Worm (Caenorhabditis elegans): ENCODE measurements around the gene Y64H9A.2.

Y64H9A.2 gene

DNA sequence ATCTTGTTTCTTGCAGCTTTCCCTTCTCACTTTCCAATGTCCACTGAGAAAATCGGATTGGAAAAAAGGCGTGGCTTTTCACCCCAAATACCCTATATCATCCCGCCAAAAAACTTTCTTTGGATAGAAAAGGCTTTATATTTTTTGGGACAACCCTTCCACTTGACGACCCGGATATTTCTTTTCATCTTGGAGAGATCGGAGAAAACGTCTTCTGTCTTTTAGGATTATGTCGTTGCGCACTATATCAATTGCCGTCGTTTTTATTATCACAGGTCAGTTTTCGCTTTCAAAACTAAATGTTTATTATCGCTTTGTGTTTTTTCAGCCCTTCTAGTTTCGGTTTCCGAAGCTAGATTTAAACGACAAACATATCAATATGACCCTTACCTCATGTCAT is at the start of gene Y64H9A.2:
Gene Y64H9A.2 (plus strand): TSS at position 90 of the 400 bp plus-strand sequence.
- TF ChIP-seq hmg-4 (GFP tag; optimal IDR thresholded peaks at IDR 0.05): no peak
- no peak for TF ChIP-seq B0310.2 (tag; optimal IDR thresholded peaks at IDR 0.05)
- TF ChIP-seq scrt-1 (GFP tag; IDR thresholded peaks at IDR 0.05): no peak
- TF ChIP-seq tbx-11 (GFP tag; IDR thresholded peaks at IDR 0.05): no peak
- no peak for TF ChIP-seq ceh-13 (GFP tag; optimal IDR thresholded peaks at IDR 0.05)
- TF ChIP-seq tbx-37 (GFP tag; conservative IDR thresholded peaks at IDR 0.05): no peak
- no peak for TF ChIP-seq F13C5.2 (tag; optimal IDR thresholded peaks at IDR 0.05)
- no peak for TF ChIP-seq ets-7 (tag; optimal IDR thresholded peaks at IDR 0.05)
- TF ChIP-seq tra-4 (tag; optimal IDR thresholded peaks at IDR 0.05): no peak
- no peak for TF ChIP-seq ceh-36 (tag; optimal IDR thresholded peaks at IDR 0.05)
- no peak for TF ChIP-seq flt-1 (GFP tag; IDR thresholded peaks at IDR 0.05)
- TF ChIP-seq pes-1 (GFP tag; IDR thresholded peaks at IDR 0.05): no peak
- TF ChIP-seq hmbx-1 (tag; optimal IDR thresholded peaks at IDR 0.05): no peak

DNA sequence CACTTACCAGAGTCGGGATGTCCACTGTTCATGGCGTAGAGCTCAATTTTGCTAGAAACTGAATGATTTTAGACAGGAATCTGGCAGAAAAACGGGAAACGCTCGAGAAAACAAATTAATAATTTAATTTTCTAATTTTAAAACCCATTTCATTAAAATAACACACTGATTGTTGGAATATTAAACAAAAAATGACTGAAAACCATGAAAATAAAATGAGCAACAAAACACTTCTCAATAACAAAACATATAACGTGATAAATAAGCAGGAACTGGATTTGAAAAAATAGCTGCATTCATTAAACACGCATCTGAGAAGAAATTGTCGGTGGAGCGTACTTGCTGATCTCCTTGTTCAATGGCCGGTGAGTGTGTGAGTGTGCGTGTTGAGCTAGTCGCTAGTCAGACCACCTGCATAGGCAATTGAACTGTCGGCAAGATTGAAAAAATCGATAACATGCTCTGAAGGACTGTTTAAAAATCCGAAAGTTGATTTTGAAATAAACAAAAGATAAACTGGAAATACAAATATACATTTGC is 46.2 kb upstream of the Y64H9A.2 start, which contains the start of gene ZC8.6:
Gene ZC8.6 (minus strand): TSS at position 51 of the 540 bp plus-strand sequence.
- no peak for TF ChIP-seq scrt-1 (GFP tag; IDR thresholded peaks at IDR 0.05)
- TF ChIP-seq hmg-4 (GFP tag; optimal IDR thresholded peaks at IDR 0.05): peak; percentile 1
- no peak for TF ChIP-seq ets-7 (tag; optimal IDR thresholded peaks at IDR 0.05)
- no peak for TF ChIP-seq hmbx-1 (tag; optimal IDR thresholded peaks at IDR 0.05)

DNA sequence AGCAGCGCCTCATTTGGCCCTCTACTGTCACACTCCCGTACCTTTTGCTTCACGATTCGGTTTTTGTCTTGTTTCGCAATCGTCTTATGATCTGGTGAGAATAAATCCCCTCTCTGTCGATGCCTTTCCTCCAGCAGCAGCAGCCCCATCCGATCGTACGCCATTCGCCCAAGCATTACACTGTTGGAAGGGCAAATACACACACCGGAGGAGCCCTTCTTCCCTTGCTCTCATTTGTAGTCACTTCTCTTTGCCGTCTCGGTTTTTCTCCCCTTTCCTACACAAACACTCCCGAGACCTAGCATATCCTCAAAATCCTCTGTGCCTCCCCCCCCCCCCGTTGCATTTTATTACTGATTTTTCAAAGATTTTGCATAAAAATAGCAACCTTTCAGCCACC is 44.9 kb upstream of the Y64H9A.2 start, which contains the start of gene set-30:
Gene set-30 (plus strand): TSS at position 396 of the 400 bp plus-strand sequence.
- TF ChIP-seq hmg-4 (GFP tag; optimal IDR thresholded peaks at IDR 0.05): peak; percentile 52
- no peak for TF ChIP-seq ets-7 (tag; optimal IDR thresholded peaks at IDR 0.05)

DNA sequence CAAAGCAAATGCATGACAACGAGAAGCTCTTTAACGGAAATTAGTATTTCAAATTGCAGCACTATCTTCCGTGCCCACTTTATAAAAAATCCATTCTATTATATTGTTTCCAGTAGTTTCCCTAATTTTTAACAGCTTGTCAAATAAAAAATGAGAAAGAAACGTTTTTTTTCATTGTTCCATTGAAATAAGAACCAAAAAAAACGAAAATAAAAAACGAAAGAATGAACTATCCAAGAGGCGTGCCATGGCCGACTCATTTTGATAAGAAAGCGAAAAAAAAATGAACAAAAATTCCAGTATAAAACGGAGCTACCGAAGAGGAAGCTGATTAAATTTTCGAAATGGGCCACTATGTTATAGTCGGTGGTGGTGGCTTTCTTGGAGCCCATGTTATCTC is 38.8 kb upstream of the Y64H9A.2 start, which contains the start of gene hsd-2:
Gene hsd-2 (plus strand): TSS at position 301 of the 400 bp plus-strand sequence.
- TF ChIP-seq ceh-36 (tag; optimal IDR thresholded peaks at IDR 0.05): no peak
- TF ChIP-seq hnd-1 (tag; optimal IDR thresholded peaks at IDR 0.05): no peak

DNA sequence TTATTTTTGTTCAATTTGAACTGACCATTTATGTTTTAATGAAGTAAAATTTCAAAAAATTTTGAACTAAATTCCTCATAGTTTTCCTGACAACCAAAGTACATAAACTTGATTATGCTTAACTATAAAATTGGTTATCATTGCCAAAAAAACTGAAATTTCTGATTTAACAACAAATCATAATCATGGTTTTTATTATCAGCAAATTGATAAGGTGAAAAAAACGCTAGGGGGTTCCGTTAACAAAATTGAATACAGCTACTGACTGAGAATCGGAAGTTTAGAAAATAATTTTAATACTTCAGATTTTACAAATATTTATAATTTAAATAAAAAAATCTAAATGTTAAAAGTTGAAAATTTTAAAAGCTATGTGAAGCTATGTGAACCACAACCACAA is 36.8 kb upstream of the Y64H9A.2 start:
- TF ChIP-seq flt-1 (GFP tag; IDR thresholded peaks at IDR 0.05) (no peak), B0310.2 (tag; optimal IDR thresholded peaks at IDR 0.05) (no peak), hmbx-1 (tag; optimal IDR thresholded peaks at IDR 0.05) (no peak), ets-7 (tag; optimal IDR thresholded peaks at IDR 0.05) (no peak), tbx-11 (GFP tag; IDR thresholded peaks at IDR 0.05) (no peak), tra-4 (tag; optimal IDR thresholded peaks at IDR 0.05) (no peak), hmg-4 (GFP tag; optimal IDR thresholded peaks at IDR 0.05) (no peak), tbx-37 (GFP tag; conservative IDR thresholded peaks at IDR 0.05) (no peak), ceh-36 (tag; optimal IDR thresholded peaks at IDR 0.05) (no peak), aly-1 (tag; optimal IDR thresholded peaks at IDR 0.05) (no peak), pes-1 (GFP tag; IDR thresholded peaks at IDR 0.05) (no peak), ama-1 (optimal IDR thresholded peaks at IDR 0.05) (no peak), F13C5.2 (tag; optimal IDR thresholded peaks at IDR 0.05) (no peak)

DNA sequence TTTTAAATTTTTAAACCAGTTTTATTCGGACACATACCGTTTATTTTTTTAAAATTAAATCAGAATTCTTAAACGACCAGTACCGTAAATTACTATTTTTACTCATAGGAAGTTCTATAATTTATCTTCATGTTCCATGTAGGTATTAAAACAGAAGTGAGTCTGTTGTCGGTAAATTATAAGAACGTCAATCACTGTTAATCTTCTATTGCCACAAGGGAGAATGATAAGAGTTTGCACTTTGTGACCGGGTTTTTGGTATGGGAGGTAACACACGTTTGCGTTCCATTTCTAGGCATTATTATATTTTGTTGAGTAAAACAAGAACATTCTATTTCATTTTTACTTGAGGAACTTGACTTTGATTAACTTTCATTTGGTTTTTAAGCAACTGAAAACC is 34.8 kb upstream of the Y64H9A.2 start, which contains the start of gene hsd-3:
Gene hsd-3 (plus strand): TSS at position 301 of the 400 bp plus-strand sequence.
- TF ChIP-seq ets-7 (tag; optimal IDR thresholded peaks at IDR 0.05) (no peak), B0310.2 (tag; optimal IDR thresholded peaks at IDR 0.05) (no peak), ama-1 (optimal IDR thresholded peaks at IDR 0.05) (no peak), hnd-1 (tag; optimal IDR thresholded peaks at IDR 0.05) (no peak)

DNA sequence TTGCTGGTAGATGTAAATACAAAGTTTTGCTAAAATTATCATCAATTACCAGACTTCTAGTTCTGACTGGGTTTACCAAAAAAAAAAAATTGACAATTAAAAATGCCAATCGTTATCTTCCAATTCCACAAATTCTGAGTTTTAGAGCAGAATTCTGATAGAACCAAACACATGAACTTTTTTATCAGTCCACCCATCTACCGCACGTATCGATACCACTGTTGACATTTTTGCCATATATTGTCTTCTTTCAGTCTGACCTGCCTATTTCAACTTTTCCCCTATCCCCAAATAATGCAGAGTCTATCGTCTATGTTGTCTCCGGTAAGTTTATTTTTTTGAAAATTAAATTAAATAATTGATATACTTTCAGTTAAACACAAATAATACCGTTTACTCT is 29.9 kb upstream of the Y64H9A.2 start, which contains the start of gene ZC449.7:
Gene ZC449.7 (plus strand): TSS at position 249 of the 400 bp plus-strand sequence.
- TF ChIP-seq sea-1 (GFP tag; conservative IDR thresholded peaks at IDR 0.05): no peak
- TF ChIP-seq B0310.2 (tag; optimal IDR thresholded peaks at IDR 0.05): no peak
- no peak for TF ChIP-seq ets-7 (tag; optimal IDR thresholded peaks at IDR 0.05)
- no peak for TF ChIP-seq ama-1 (optimal IDR thresholded peaks at IDR 0.05)
- no peak for TF ChIP-seq hmbx-1 (tag; optimal IDR thresholded peaks at IDR 0.05)
- TF ChIP-seq flt-1 (GFP tag; IDR thresholded peaks at IDR 0.05): no peak
- no peak for TF ChIP-seq hnd-1 (tag; optimal IDR thresholded peaks at IDR 0.05)
- no peak for TF ChIP-seq ceh-36 (tag; optimal IDR thresholded peaks at IDR 0.05)
- TF ChIP-seq tbx-11 (GFP tag; IDR thresholded peaks at IDR 0.05): no peak
- no peak for TF ChIP-seq tra-4 (tag; optimal IDR thresholded peaks at IDR 0.05)
- no peak for TF ChIP-seq scrt-1 (GFP tag; IDR thresholded peaks at IDR 0.05)
- TF ChIP-seq aly-1 (tag; optimal IDR thresholded peaks at IDR 0.05): no peak

DNA sequence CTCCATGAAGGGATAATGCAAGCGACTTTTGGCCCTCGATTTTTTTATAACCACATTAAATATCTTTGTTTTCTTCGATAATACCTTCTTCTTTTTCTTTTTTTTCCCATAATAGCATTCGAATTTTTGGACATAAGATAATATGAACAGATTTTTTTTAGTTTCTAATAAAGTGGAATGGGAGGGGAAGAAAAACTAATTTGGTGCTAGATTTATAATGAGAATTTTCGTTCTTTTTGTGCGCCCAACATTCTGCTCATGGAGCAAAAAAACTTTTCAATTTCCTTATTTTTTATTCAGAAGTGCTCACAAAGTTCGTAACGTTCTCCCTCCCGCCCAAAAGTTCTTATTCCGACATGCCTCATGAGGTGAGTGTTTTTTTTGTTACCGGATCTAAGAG is 28.0 kb upstream of the Y64H9A.2 start, which contains the start of gene ZC449.8:
Gene ZC449.8 (plus strand): TSS at position 301 of the 400 bp plus-strand sequence.
- TF ChIP-seq ets-7 (tag; optimal IDR thresholded peaks at IDR 0.05) (no peak), sea-1 (GFP tag; conservative IDR thresholded peaks at IDR 0.05) (no peak), ceh-36 (tag; optimal IDR thresholded peaks at IDR 0.05) (no peak), F13C5.2 (tag; optimal IDR thresholded peaks at IDR 0.05) (no peak), scrt-1 (GFP tag; IDR thresholded peaks at IDR 0.05) (no peak), hnd-1 (tag; optimal IDR thresholded peaks at IDR 0.05) (no peak)

DNA sequence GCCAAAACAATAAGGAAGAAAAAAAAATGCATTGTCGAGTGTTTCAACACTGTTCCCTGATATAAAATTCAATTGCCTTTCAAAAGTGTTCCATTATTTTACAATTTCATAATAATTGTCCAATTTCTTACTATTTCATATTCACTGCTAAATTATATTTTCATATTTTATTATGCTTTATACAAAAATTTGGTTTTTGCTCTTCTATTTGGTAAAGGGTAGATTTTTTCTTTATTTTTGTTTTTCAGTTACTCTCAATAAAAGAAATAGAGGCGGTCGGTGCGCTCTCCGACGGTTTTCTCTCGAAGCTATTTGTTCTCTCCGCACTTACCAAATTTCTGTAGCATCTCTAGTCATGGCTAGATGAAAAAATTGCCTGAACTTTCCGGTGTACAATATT is 26.2 kb upstream of the Y64H9A.2 start, which contains the start of gene sek-3:
Gene sek-3 (plus strand): TSS at position 301 of the 400 bp plus-strand sequence.
- TF ChIP-seq scrt-1 (GFP tag; IDR thresholded peaks at IDR 0.05): no peak
- TF ChIP-seq tbx-37 (GFP tag; conservative IDR thresholded peaks at IDR 0.05): no peak
- TF ChIP-seq B0310.2 (tag; optimal IDR thresholded peaks at IDR 0.05): no peak
- no peak for TF ChIP-seq tra-4 (tag; optimal IDR thresholded peaks at IDR 0.05)
- TF ChIP-seq sea-1 (GFP tag; conservative IDR thresholded peaks at IDR 0.05): no peak
- no peak for TF ChIP-seq hmg-4 (GFP tag; optimal IDR thresholded peaks at IDR 0.05)
- no peak for TF ChIP-seq flt-1 (GFP tag; IDR thresholded peaks at IDR 0.05)
- TF ChIP-seq ets-7 (tag; optimal IDR thresholded peaks at IDR 0.05): no peak
- TF ChIP-seq ceh-36 (tag; optimal IDR thresholded peaks at IDR 0.05): no peak
- no peak for TF ChIP-seq hmbx-1 (tag; optimal IDR thresholded peaks at IDR 0.05)
- TF ChIP-seq F13C5.2 (tag; optimal IDR thresholded peaks at IDR 0.05): no peak
- no peak for TF ChIP-seq ceh-13 (GFP tag; optimal IDR thresholded peaks at IDR 0.05)
- TF ChIP-seq aly-1 (tag; optimal IDR thresholded peaks at IDR 0.05): no peak
- TF ChIP-seq pes-1 (GFP tag; IDR thresholded peaks at IDR 0.05): no peak
- TF ChIP-seq ama-1 (optimal IDR thresholded peaks at IDR 0.05): no peak
- TF ChIP-seq tbx-11 (GFP tag; IDR thresholded peaks at IDR 0.05): no peak
- no peak for TF ChIP-seq hnd-1 (tag; optimal IDR thresholded peaks at IDR 0.05)
